Fruit fly (Drosophila melanogaster) whole organism, embryonic: Measurements from ENCODE around the gene IFT54.

Experiments
- CG10267 ChIP-seq: fragments of 200-800 bp; sonication (Bioruptor generic); optimal IDR thresholded peaks from 2 replicates; lab custom pipeline; 2018; ENCODE audit warnings: missing biosample characterization, mild to moderate bottlenecking, missing genetic modification characterization, moderate library complexity
- CG10959 ChIP-seq: fragments of 200-800 bp; sonication (Bioruptor generic); IDR thresholded peaks from 2 replicates; pipeline ENCODE4 v1.3.6; 2022; ENCODE audit warnings: missing biosample characterization, missing genetic modification characterization
- CG12659 ChIP-seq: fragments of 200-800 bp; sonication (Bioruptor generic); optimal IDR thresholded peaks from 3 replicates; lab custom pipeline; 2017; ENCODE audit warnings: mild to moderate bottlenecking, missing biosample characterization, missing genetic modification reagents, missing genetic modification characterization
- CG16863 ChIP-seq: fragments of 200-800 bp; sonication (Bioruptor generic); optimal IDR thresholded peaks from 3 replicates; lab custom pipeline; 2016; ENCODE audit warnings: missing biosample characterization, missing genetic modification characterization
- CG17359 ChIP-seq: fragments of 200-800 bp; sonication (Bioruptor generic); optimal IDR thresholded peaks from 3 replicates; lab custom pipeline; 2018; ENCODE audit warnings: missing biosample characterization, mild to moderate bottlenecking, missing genetic modification characterization, moderate library complexity
- CG18011 ChIP-seq: fragments of 200-800 bp; sonication (Bioruptor generic); optimal IDR thresholded peaks from 2 replicates; lab custom pipeline; 2017; ENCODE audit warnings: missing biosample characterization, missing genetic modification characterization, mild to moderate bottlenecking, moderate library complexity, missing genotype
- CG18262 ChIP-seq: fragments of 200-800 bp; optimal IDR thresholded peaks from 3 replicates; lab custom pipeline; 2019; ENCODE audit warnings: missing biosample characterization, mild to moderate bottlenecking, missing genetic modification characterization, moderate library complexity
- CG30431 ChIP-seq: fragments of 200-800 bp; sonication (Bioruptor generic); optimal IDR thresholded peaks from 2 replicates; lab custom pipeline; 2017; ENCODE audit warnings: missing biosample characterization, missing genetic modification characterization
- CG3281 ChIP-seq: fragments of 200-800 bp; sonication (Bioruptor generic); optimal IDR thresholded peaks from 3 replicates; lab custom pipeline; 2017; ENCODE audit warnings: missing biosample characterization, mild to moderate bottlenecking, missing genetic modification characterization
- CG33557 ChIP-seq: fragments of 200-800 bp; sonication (Bioruptor generic); optimal IDR thresholded peaks from 2 replicates; lab custom pipeline; 2019; ENCODE audit warnings: missing biosample characterization, mild to moderate bottlenecking, missing genetic modification characterization, moderate library complexity
- CG6272 ChIP-seq: fragments of 200-800 bp; sonication (Bioruptor generic); IDR thresholded peaks from 2 replicates; pipeline ENCODE4 v1.3.6; 2022; ENCODE audit warnings: missing biosample characterization, missing genetic modification characterization
- CG6813 ChIP-seq: fragments of 200-800 bp; sonication (Bioruptor generic); optimal IDR thresholded peaks from 2 replicates; lab custom pipeline; 2017; ENCODE audit warnings: missing biosample characterization, missing genetic modification characterization, mild to moderate bottlenecking, moderate library complexity, missing genetic modification reagents
- CG7556 ChIP-seq: fragments of 200-800 bp; sonication (Bioruptor generic); optimal IDR thresholded peaks from 2 replicates; lab custom pipeline; 2017; ENCODE audit warnings: missing biosample characterization, mild to moderate bottlenecking, missing genetic modification characterization
- CG7928 ChIP-seq: fragments of 200-800 bp; sonication (Bioruptor generic); optimal IDR thresholded peaks from 2 replicates; lab custom pipeline; 2017; ENCODE audit warnings: missing biosample characterization, mild to moderate bottlenecking, missing genetic modification characterization
- CG7963 ChIP-seq: fragments of 200-800 bp; sonication (Bioruptor generic); IDR thresholded peaks from 3 replicates; pipeline ENCODE4 v1.3.6; 2022; ENCODE audit warnings: missing biosample characterization, missing genetic modification characterization; ENCODE audit not compliant: partially characterized antibody
- CG8924 ChIP-seq: fragments of 200-800 bp; optimal IDR thresholded peaks from 3 replicates; lab custom pipeline; 2019; ENCODE audit warnings: missing biosample characterization, mild to moderate bottlenecking, missing genetic modification characterization, moderate library complexity
- CG9817 ChIP-seq: fragments of 200-800 bp; sonication (Bioruptor generic); optimal IDR thresholded peaks from 2 replicates; lab custom pipeline; 2018; ENCODE audit warnings: missing biosample characterization, mild to moderate bottlenecking, missing genetic modification characterization, moderate library complexity
- Dll ChIP-seq: fragments of 200-800 bp; sonication (Bioruptor generic); IDR thresholded peaks from 4 replicates; pipeline ENCODE4 v1.3.6; 2022; ENCODE audit warnings: missing biosample characterization, missing genetic modification characterization; ENCODE audit not compliant: partially characterized antibody
- E2f1 ChIP-seq: fragments of 200-800 bp; sonication (Bioruptor generic); IDR thresholded peaks from 2 replicates; pipeline ENCODE4 v1.3.6; 2022; ENCODE audit warnings: missing biosample characterization, missing genetic modification characterization
- Gsc ChIP-seq: fragments of 200-800 bp; sonication (Bioruptor generic); IDR thresholded peaks from 2 replicates; pipeline ENCODE4 v1.3.6; 2022; ENCODE audit warnings: missing biosample characterization, missing genetic modification characterization
- Hr51 ChIP-seq, 2 experiments: fragments of 200-800 bp; sonication (Bioruptor generic); optimal IDR thresholded peaks; 2 replicates in 1 of 2; 3 replicates in 1 of 2; lab custom pipeline; 2016 to 2018; ENCODE audit warnings: missing biosample characterization in 2 of 2, missing genetic modification characterization in 2 of 2, mild to moderate bottlenecking in 1 of 2, moderate library complexity in 1 of 2
- MTF-1 ChIP-seq: fragments of 200-800 bp; sonication (Bioruptor generic); optimal IDR thresholded peaks from 2 replicates; lab custom pipeline; 2018; ENCODE audit warnings: missing biosample characterization, mild to moderate bottlenecking, missing genetic modification characterization, borderline replicate concordance
- Opbp ChIP-seq: fragments of 200-800 bp; sonication (Bioruptor generic); IDR thresholded peaks from 3 replicates; pipeline ENCODE4 v1.3.6; 2022; ENCODE audit warnings: missing biosample characterization, missing genetic modification characterization; ENCODE audit not compliant: partially characterized antibody
- Six4 ChIP-seq: fragments of 200-800 bp; sonication (Bioruptor generic); optimal IDR thresholded peaks from 2 replicates; lab custom pipeline; 2016; ENCODE audit warnings: missing biosample characterization, missing genetic modification characterization
- Stat92E ChIP-seq, 3 experiments: fragments of >200 bp in 2 of 3; fragments of 200-800 bp in 1 of 3; sonication (Bioruptor generic) in 1 of 3; optimal IDR thresholded peaks; 2 replicates each; lab custom pipeline; 2017 to 2019; ENCODE audit warnings: missing biosample characterization in 3 of 3, missing genetic modification characterization in 3 of 3, mild to moderate bottlenecking in 1 of 3, moderate library complexity in 1 of 3
- Tbp ChIP-seq: fragments of >200 bp; optimal IDR thresholded peaks from 2 replicates; lab custom pipeline; 2018; ENCODE audit warnings: missing biosample characterization, missing genetic modification characterization
- Usf ChIP-seq: fragments of 200-800 bp; sonication (Bioruptor generic); optimal IDR thresholded peaks from 2 replicates; lab custom pipeline; 2017; ENCODE audit warnings: missing genotype, missing biosample characterization, missing genetic modification characterization
- Xbp1 ChIP-seq: fragments of 200-800 bp; sonication (Bioruptor generic); optimal IDR thresholded peaks from 3 replicates; lab custom pipeline; 2016; ENCODE audit warnings: missing biosample characterization, mild to moderate bottlenecking, missing genetic modification characterization
- abd-A ChIP-seq: fragments of 200-800 bp; sonication (Bioruptor generic); optimal IDR thresholded peaks from 3 replicates; lab custom pipeline; 2019; ENCODE audit warnings: missing biosample characterization, mild to moderate bottlenecking, missing genetic modification characterization, moderate library complexity
- ap ChIP-seq: fragments of 200-800 bp; sonication (Bioruptor generic); IDR thresholded peaks from 2 replicates; pipeline ENCODE4 v1.3.6; 2022; ENCODE audit warnings: missing biosample characterization, missing genetic modification characterization
- bab2 ChIP-seq: fragments of 200-800 bp; sonication (Bioruptor generic); optimal IDR thresholded peaks from 2 replicates; lab custom pipeline; 2016; ENCODE audit warnings: missing biosample characterization, missing genetic modification characterization
- croc ChIP-seq: fragments of 200-800 bp; sonication (Bioruptor generic); conservative IDR thresholded peaks from 3 replicates; pipeline ENCODE4 v1.3.6; 2022; ENCODE audit warnings: missing biosample characterization, missing genetic modification characterization
- cwo ChIP-seq: fragments of 200-800 bp; sonication (Bioruptor generic); optimal IDR thresholded peaks from 3 replicates; lab custom pipeline; 2017; ENCODE audit warnings: missing biosample characterization, missing genetic modification characterization, mild to moderate bottlenecking, moderate library complexity, missing genetic modification reagents
- dmrt99B ChIP-seq: fragments of 200-800 bp; sonication (Bioruptor generic); optimal IDR thresholded peaks from 2 replicates; lab custom pipeline; 2018; ENCODE audit warnings: missing biosample characterization, mild to moderate bottlenecking, missing genetic modification characterization, moderate library complexity
- dpn ChIP-seq, 2 experiments: fragments of 200-800 bp; sonication (Bioruptor generic); optimal IDR thresholded peaks; 3 replicates each; lab custom pipeline; 2016; ENCODE audit warnings: missing biosample characterization in 2 of 2, missing genetic modification characterization in 2 of 2
- fd96Cb ChIP-seq: fragments of 200-800 bp; sonication (Bioruptor generic); optimal IDR thresholded peaks from 2 replicates; lab custom pipeline; 2018; ENCODE audit warnings: missing biosample characterization, mild to moderate bottlenecking, missing genetic modification characterization, moderate library complexity
- gcm ChIP-seq: fragments of 200-800 bp; sonication (Bioruptor generic); optimal IDR thresholded peaks from 2 replicates; lab custom pipeline; 2019; ENCODE audit warnings: missing biosample characterization, mild to moderate bottlenecking, missing genetic modification characterization, moderate library complexity
- gfzf ChIP-seq: fragments of 200-800 bp; sonication (Bioruptor generic); optimal IDR thresholded peaks from 2 replicates; lab custom pipeline; 2016; ENCODE audit warnings: missing biosample characterization, mild to moderate bottlenecking, missing genetic modification characterization, moderate library complexity
- her ChIP-seq: fragments of 200-800 bp; sonication (Bioruptor generic); optimal IDR thresholded peaks from 2 replicates; lab custom pipeline; 2016; ENCODE audit warnings: missing biosample characterization, missing genetic modification characterization
- lbe ChIP-seq: fragments of 200-800 bp; sonication (Bioruptor generic); optimal IDR thresholded peaks from 2 replicates; lab custom pipeline; 2016; ENCODE audit warnings: missing biosample characterization, mild to moderate bottlenecking, missing genetic modification characterization
- org-1 ChIP-seq: fragments of 200-800 bp; sonication (Bioruptor generic); optimal IDR thresholded peaks from 2 replicates; lab custom pipeline; 2017; ENCODE audit warnings: missing biosample characterization, missing genetic modification characterization
- pan ChIP-seq, 4 experiments: fragments of >200 bp in 3 of 4; fragments of 200-800 bp in 1 of 4; sonication (Bioruptor generic) in 1 of 4; optimal IDR thresholded peaks in 3 of 4; IDR thresholded peaks in 1 of 4; 2 replicates each; pipeline versions ENCODE4 v1.3.6 to Lab custom; 2017 to 2022; ENCODE audit warnings: missing biosample characterization in 2 of 4, missing genetic modification characterization in 2 of 4, mixed read lengths in 1 of 4
- peb ChIP-seq: fragments of 200-800 bp; sonication (Bioruptor generic); IDR thresholded peaks from 2 replicates; pipeline ENCODE4 v1.3.6; 2022; ENCODE audit warnings: missing biosample characterization, missing genetic modification characterization
- sc ChIP-seq, 3 experiments: fragments of >200 bp in 2 of 3; fragments of 200-800 bp in 1 of 3; sonication (Bioruptor generic) in 1 of 3; optimal IDR thresholded peaks; 2 replicates in 2 of 3; 3 replicates in 1 of 3; lab custom pipeline; 2017; ENCODE audit warnings: mild to moderate bottlenecking in 1 of 3, missing biosample characterization in 1 of 3, missing genetic modification characterization in 1 of 3, missing genetic modification reagents in 1 of 3
- tin ChIP-seq: fragments of 200-800 bp; sonication (Bioruptor generic); optimal IDR thresholded peaks from 3 replicates; lab custom pipeline; 2016; ENCODE audit warnings: missing biosample characterization, missing genetic modification characterization
- tll ChIP-seq, 2 experiments: fragments of 200-800 bp in 1 of 2; fragments of >200 bp in 1 of 2; sonication (Bioruptor generic) in 1 of 2; optimal IDR thresholded peaks; 2 replicates each; lab custom pipeline; 2017 to 2019; ENCODE audit warnings: missing biosample characterization in 2 of 2, missing genetic modification characterization in 2 of 2, mild to moderate bottlenecking in 1 of 2, moderate library complexity in 1 of 2
- wek ChIP-seq: fragments of 200-800 bp; sonication (Bioruptor generic); optimal IDR thresholded peaks from 3 replicates; lab custom pipeline; 2018; ENCODE audit warnings: missing biosample characterization, mild to moderate bottlenecking, missing genetic modification characterization, moderate library complexity
- zen ChIP-seq: fragments of 200-800 bp; sonication (Bioruptor generic); optimal IDR thresholded peaks from 3 replicates; lab custom pipeline; 2018; ENCODE audit warnings: missing biosample characterization, mild to moderate bottlenecking, missing genetic modification characterization, moderate library complexity

The IFT54 gene

dm6 chr3R:14308801-14309217 lies 6.6 kb downstream of the IFT54 start, which contains the start of gene Polr2I (continued):
- TF ChIP-seq E2f1 (GFP tag; lab: Robert Waterston, UW) (no peak), Six4 (no peak), CG7928 (GFP tag; lab: Kevin White, UChicago) (no peak), abd-A (no peak), CG7556 (GFP tag; lab: Kevin White, UChicago) (peak; percentile 37), CG16863 (GFP tag; lab: Kevin White, UChicago) (no peak), Stat92E (GFP tag; optimal IDR thresholded peaks at IDR 0.05; lab: Kevin White, UChicago) (no peak), CG18011 (no peak), CG18262 (peak; percentile 50), wek (GFP tag; lab: Kevin White, UChicago) (no peak), Gsc (GFP tag; lab: Robert Waterston, UW) (no peak), croc (GFP tag; lab: Robert Waterston, UW) (no peak), tin (GFP tag; lab: Kevin White, UChicago) (peak; percentile 25), pan (optimal IDR thresholded peaks at IDR 0.05; lab: Kevin White, UChicago) (no peak), pan (GFP tag; optimal IDR thresholded peaks at IDR 0.05 in 1 of 2, IDR thresholded peaks at IDR 0.05 in 1 of 2) (peak in 1 of 2 experiments; percentile 27), CG17359 (tag; lab: Kevin White, UChicago) (peak; percentile 7), her (GFP tag; lab: Kevin White, UChicago) (no peak), Opbp (GFP tag; lab: Robert Waterston, UW) (no peak), CG3281 (GFP tag; lab: Kevin White, UChicago) (peak; percentile 22), MTF-1 (GFP tag; lab: Kevin White, UChicago) (no peak), dpn (GFP tag; optimal IDR thresholded peaks at IDR 0.05; lab: Kevin White, UChicago) (peak in 1 of 2 experiments; percentile 10), CG10959 (GFP tag; lab: Robert Waterston, UW) (peak; percentile 88), lbe (no peak), org-1 (GFP tag; lab: Kevin White, UChicago) (no peak), CG8924 (peak; percentile 45), CG6272 (no peak; the same call in 1 of the 2 replicates), fd96Cb (tag; lab: Kevin White, UChicago) (peak; percentile 28), CG30431 (GFP tag; lab: Kevin White, UChicago) (no peak), Dll (GFP tag; lab: Robert Waterston, UW) (0 out of 4 replicates have a peak, but pooled peaks have one; percentile 49), CG12659 (GFP tag; lab: Kevin White, UChicago) (peak; percentile 33), dmrt99B (tag; lab: Kevin White, UChicago) (no peak), ap (no peak), Xbp1 (GFP tag; lab: Kevin White, UChicago) (peak; percentile 53), sc (optimal IDR thresholded peaks at IDR 0.05; lab: Kevin White, UChicago) (no peak), sc (GFP tag; optimal IDR thresholded peaks at IDR 0.05; lab: Kevin White, UChicago) (no peak), cwo (GFP tag; lab: Kevin White, UChicago) (no peak), CG9817 (tag; lab: Kevin White, UChicago) (peak; percentile 48), CG6813 (no peak), bab2 (GFP tag; lab: Kevin White, UChicago) (no peak), gfzf (GFP tag; lab: Kevin White, UChicago) (peak; percentile 62), Hr51 (GFP tag; optimal IDR thresholded peaks at IDR 0.05; lab: Kevin White, UChicago) (no peak), CG33557 (GFP tag; lab: Kevin White, UChicago) (no peak), zen (tag; lab: Kevin White, UChicago) (peak; percentile 36), CG10267 (peak; percentile 23), peb (GFP tag; lab: Robert Waterston, UW) (no peak), Usf (GFP tag; lab: Kevin White, UChicago) (peak; percentile 35), tll (GFP tag; optimal IDR thresholded peaks at IDR 0.05; lab: Kevin White, UChicago) (no peak), gcm (GFP tag; lab: Kevin White, UChicago) (no peak), CG7963 (GFP tag; lab: Robert Waterston, UW) (no peak), Tbp (no peak)
